Worm (Caenorhabditis elegans): Measurements from ENCODE around the gene pha-4.

- TF ChIP-seq nhr-11 (tag; optimal IDR thresholded peaks at IDR 0.05), result no peak
- TF ChIP-seq aly-2 (tag; optimal IDR thresholded peaks at IDR 0.05), result no peak
- no peak for TF ChIP-seq nhr-12 (tag; optimal IDR thresholded peaks at IDR 0.05)
- no peak for TF ChIP-seq unc-39 (tag; optimal IDR thresholded peaks at IDR 0.05)
- TF ChIP-seq egl-27 (tag; optimal IDR thresholded peaks at IDR 0.05), result no peak
- TF ChIP-seq mdl-1 (tag; optimal IDR thresholded peaks at IDR 0.05), result peak in 1 of 2 experiments; percentile 58
Measured at ce11 chrV:20728763-20729350, 24.0 kb upstream of the pha-4 start, which contains the start of gene ipla-3.

All from whole organism, L2 larva.